Worm (Caenorhabditis elegans) whole organism, L4 larva: ENCODE measurements around the gene fbxa-45.
A peak's percentile ranks its signal among the peaks of the same experiment; 100 is the strongest.

Experiments
- F26F4.8 ChIP-seq: fragments of 200-800 bp; sonication (Bioruptor generic); conservative IDR thresholded peaks from 2 replicates; pipeline ENCODE4 v1.3.6; 2022; ENCODE audit warnings: missing genetic modification characterization, missing compliant biosample characterization
- T26A8.4 ChIP-seq: fragments of 200-800 bp; sonication (Bioruptor generic); IDR thresholded peaks from 2 replicates; pipeline ENCODE4 v1.3.6; 2022; ENCODE audit warnings: missing genetic modification characterization, missing compliant biosample characterization
- Y48G9A.11 ChIP-seq: fragments of 200-800 bp; sonication (Bioruptor generic); IDR thresholded peaks from 2 replicates; pipeline ENCODE4 v1.3.6; 2022; ENCODE audit warnings: missing genetic modification reagents, missing genetic modification characterization, missing compliant biosample characterization
- attf-4 ChIP-seq: sonication (generic microtip); optimal IDR thresholded peaks from 3 replicates; lab custom pipeline; 2017; ENCODE audit warnings: missing biosample characterization, missing genetic modification characterization
- ceh-44 ChIP-seq: fragments of 200-800 bp; sonication (Bioruptor generic); IDR thresholded peaks from 2 replicates; pipeline ENCODE4 v1.3.6; 2022; ENCODE audit warnings: missing genetic modification reagents, missing genetic modification characterization, missing compliant biosample characterization
- ces-1 ChIP-seq: fragments of 150-350 bp; sonication (generic microtip); optimal IDR thresholded peaks from 4 replicates; lab custom pipeline; 2014; ENCODE audit warnings: missing biosample characterization, missing genetic modification reagents, missing genetic modification characterization
- daf-8 ChIP-seq: fragments of 200-800 bp; sonication (Bioruptor generic); IDR thresholded peaks from 2 replicates; pipeline ENCODE4 v1.3.6; 2022; ENCODE audit warnings: missing genetic modification characterization, missing compliant biosample characterization
- dmd-6 ChIP-seq: fragments of 200-800 bp; sonication (Bioruptor generic); IDR thresholded peaks from 2 replicates; pipeline ENCODE4 v1.3.6; 2022; ENCODE audit warnings: missing genetic modification reagents, missing genetic modification characterization, missing compliant biosample characterization
- dpl-1 ChIP-seq: fragments of 150-350 bp; optimal IDR thresholded peaks from 2 replicates; lab custom pipeline; 2014; ENCODE audit warnings: missing biosample characterization, missing genetic modification reagents, missing genetic modification characterization
- egl-27 ChIP-seq: sonication (generic microtip); optimal IDR thresholded peaks from 3 replicates; lab custom pipeline; 2017; ENCODE audit warnings: missing biosample characterization, missing genetic modification reagents, missing genetic modification characterization
- fos-1 ChIP-seq: fragments of 150-350 bp; optimal IDR thresholded peaks from 2 replicates; lab custom pipeline; 2014; ENCODE audit warnings: missing biosample characterization, missing genetic modification characterization
- hmg-1.1 ChIP-seq: fragments of 200-800 bp; sonication (Bioruptor generic); IDR thresholded peaks from 2 replicates; pipeline ENCODE4 v1.3.6; 2022; ENCODE audit warnings: missing genetic modification reagents, missing genetic modification characterization, missing compliant biosample characterization
- jun-1 ChIP-seq: fragments of 150-350 bp; optimal IDR thresholded peaks from 2 replicates; lab custom pipeline; 2014; ENCODE audit warnings: missing biosample characterization, missing genetic modification reagents, missing genetic modification characterization
- lim-7 ChIP-seq: fragments of 200-800 bp; sonication (Bioruptor generic); IDR thresholded peaks from 2 replicates; pipeline ENCODE4 v1.3.6; 2022; ENCODE audit warnings: missing genetic modification characterization, missing compliant biosample characterization
- lin-38 ChIP-seq: fragments of 200-800 bp; sonication (Bioruptor generic); IDR thresholded peaks from 2 replicates; pipeline ENCODE4 v1.3.6; 2022; ENCODE audit warnings: missing genetic modification reagents, missing genetic modification characterization, missing compliant biosample characterization
- lir-3 ChIP-seq: sonication (generic microtip); optimal IDR thresholded peaks from 2 replicates; lab custom pipeline; 2016; ENCODE audit warnings: mild to moderate bottlenecking, missing genetic modification characterization, missing compliant biosample characterization
- madf-9 ChIP-seq: fragments of 200-800 bp; sonication (Bioruptor generic); conservative IDR thresholded peaks from 2 replicates; pipeline ENCODE4 v1.3.6; 2022; ENCODE audit warnings: missing genetic modification reagents, missing genetic modification characterization, missing compliant biosample characterization
- mdl-1 ChIP-seq, 2 experiments: fragments of 150-350 bp in 1 of 2; sonication (generic microtip) in 1 of 2; optimal IDR thresholded peaks; 2 replicates each; lab custom pipeline; 2014 to 2017; ENCODE audit warnings: missing biosample characterization in 2 of 2, missing genetic modification characterization in 2 of 2
- nhr-102 ChIP-seq: sonication (generic microtip); optimal IDR thresholded peaks from 2 replicates; lab custom pipeline; 2016; ENCODE audit warnings: mild to moderate bottlenecking, missing genetic modification characterization, moderate library complexity, missing compliant biosample characterization
- nhr-111 ChIP-seq: fragments of 200-800 bp; sonication (Bioruptor generic); optimal IDR thresholded peaks from 2 replicates; lab custom pipeline; 2018; ENCODE audit warnings: mild to moderate bottlenecking, missing genetic modification characterization, missing compliant biosample characterization
- nhr-237 ChIP-seq: sonication (generic microtip); optimal IDR thresholded peaks from 2 replicates; lab custom pipeline; 2017; ENCODE audit warnings: missing biosample characterization, missing genetic modification characterization
- nhr-48 ChIP-seq: sonication (generic microtip); optimal IDR thresholded peaks from 2 replicates; lab custom pipeline; 2016; ENCODE audit warnings: mild to moderate bottlenecking, missing genetic modification characterization, missing compliant biosample characterization
- pha-4 ChIP-seq, 2 experiments: fragments of 150-350 bp in 1 of 2; fragments of 200-800 bp in 1 of 2; sonication (Bioruptor generic) in 1 of 2; IDR thresholded peaks in 1 of 2; optimal IDR thresholded peaks in 1 of 2; 2 replicates each; pipeline versions ENCODE4 v1.3.6 to Lab custom; 2014 to 2022; ENCODE audit warnings: missing genetic modification characterization in 2 of 2, missing genetic modification reagents in 2 of 2, missing biosample characterization in 1 of 2, missing compliant biosample characterization in 1 of 2
- pqm-1 ChIP-seq: sonication (generic microtip); optimal IDR thresholded peaks from 2 replicates; lab custom pipeline; 2017; ENCODE audit warnings: missing biosample characterization, missing genetic modification characterization
- rbr-2 ChIP-seq: sonication (generic microtip); optimal IDR thresholded peaks from 2 replicates; lab custom pipeline; 2016; ENCODE audit warnings: missing genotype, missing genetic modification characterization, missing compliant biosample characterization
- set-16 ChIP-seq: fragments of 200-800 bp; sonication (Bioruptor generic); IDR thresholded peaks from 2 replicates; pipeline ENCODE4 v1.3.6; 2022; ENCODE audit warnings: missing genetic modification reagents, missing genetic modification characterization, missing compliant biosample characterization
- tra-1 ChIP-seq: fragments of 200-800 bp; sonication (Bioruptor generic); IDR thresholded peaks from 2 replicates; pipeline ENCODE4 v1.3.6; 2022; ENCODE audit warnings: missing genetic modification reagents, missing genetic modification characterization, missing compliant biosample characterization
- unc-62 ChIP-seq, 3 experiments: fragments of 150-350 bp in 1 of 3; sonication (generic microtip); optimal IDR thresholded peaks in 2 of 3; peaks in 1 of 3; 1 replicate in 1 of 3; 2 replicates in 2 of 3; lab custom pipeline; 2014 to 2017; ENCODE audit warnings: missing biosample characterization in 3 of 3, missing genetic modification characterization in 3 of 3, missing genetic modification reagents in 3 of 3, missing genotype in 1 of 3
- zag-1 ChIP-seq: fragments of 150-350 bp; optimal IDR thresholded peaks from 2 replicates; lab custom pipeline; 2014; ENCODE audit warnings: missing biosample characterization, missing genetic modification characterization
- zfp-2 ChIP-seq: sonication (generic microtip); optimal IDR thresholded peaks from 2 replicates; lab custom pipeline; 2016; ENCODE audit warnings: mild to moderate bottlenecking, missing genetic modification characterization, missing compliant biosample characterization
- zip-11 ChIP-seq: fragments of 200-800 bp; sonication (Bioruptor generic); IDR thresholded peaks from 2 replicates; pipeline ENCODE4 v1.3.6; 2022; ENCODE audit warnings: missing genetic modification characterization, missing compliant biosample characterization
- ztf-11 ChIP-seq: fragments of 150-350 bp; optimal IDR thresholded peaks from 2 replicates; lab custom pipeline; 2014; ENCODE audit warnings: missing biosample characterization, missing genetic modification characterization

fbxa-45 gene

ce11 chrV:16853956-16854683, 45.1 kb downstream of the fbxa-45 start, which contains the start of the genes clec-35 and clec-27:
Gene clec-35, minus strand, starts transcription at chrV:16854056.
Gene clec-27, plus strand, starts transcription at chrV:16854633.
- no peak for TF ChIP-seq nhr-48 (tag; lab: Kevin White, UChicago)
- TF ChIP-seq set-16 (GFP tag; lab: Robert Waterston, UW), result no peak
- no peak for TF ChIP-seq pqm-1 (tag; lab: Kevin White, UChicago)
- TF ChIP-seq nhr-102 (tag; lab: Kevin White, UChicago), result no peak
- no peak for TF ChIP-seq hmg-1.1 (GFP tag; lab: Robert Waterston, UW)
- TF ChIP-seq unc-62 (GFP tag; optimal IDR thresholded peaks at IDR 0.05 in 1 of 2; lab: Kevin White, UChicago), result no peak
- TF ChIP-seq unc-62 (tag; optimal IDR thresholded peaks at IDR 0.05; lab: Kevin White, UChicago), result no peak
- no peak for TF ChIP-seq lim-7
- TF ChIP-seq fos-1 (tag; lab: Kevin White, UChicago), result no peak
- no peak for TF ChIP-seq dpl-1 (GFP tag; lab: Kevin White, UChicago)
- no peak for TF ChIP-seq lin-38 (GFP tag; lab: Robert Waterston, UW)
- no peak for TF ChIP-seq pha-4 (GFP tag; IDR thresholded peaks at IDR 0.05; lab: Robert Waterston, UW)
- TF ChIP-seq pha-4 (tag; optimal IDR thresholded peaks at IDR 0.05; lab: Kevin White, UChicago), result no peak
- TF ChIP-seq mdl-1 (tag; optimal IDR thresholded peaks at IDR 0.05; lab: Kevin White, UChicago), result no peak
- no peak for TF ChIP-seq F26F4.8 (GFP tag; lab: Robert Waterston, UW)
- no peak for TF ChIP-seq attf-4 (tag; lab: Kevin White, UChicago)
- no peak for TF ChIP-seq jun-1 (tag; lab: Kevin White, UChicago)
- TF ChIP-seq T26A8.4, result no peak
- TF ChIP-seq daf-8 (GFP tag; lab: Robert Waterston, UW), result no peak
- no peak for TF ChIP-seq nhr-111 (GFP tag; lab: Kevin White, UChicago)
- TF ChIP-seq zag-1, result no peak
- TF ChIP-seq, all 104 proteins: peak for 0

- TF ChIP-seq zfp-2 (tag; lab: Kevin White, UChicago), result no peak
- no peak for TF ChIP-seq madf-9 (GFP tag; lab: Robert Waterston, UW)
- TF ChIP-seq rbr-2 (tag; lab: Kevin White, UChicago), result no peak
- no peak for TF ChIP-seq nhr-237
- no peak for TF ChIP-seq Y48G9A.11 (GFP tag; lab: Robert Waterston, UW)
- no peak for TF ChIP-seq lir-3
- no peak for TF ChIP-seq zip-11 (GFP tag; lab: Robert Waterston, UW)
- TF ChIP-seq tra-1 (GFP tag; lab: Robert Waterston, UW), result no peak
- TF ChIP-seq ztf-11 (tag; lab: Kevin White, UChicago), result no peak
- TF ChIP-seq egl-27 (tag; lab: Kevin White, UChicago), result no peak
- TF ChIP-seq ces-1 (GFP tag; lab: Kevin White, UChicago), result no peak
Measured at ce11 chrV:16852002-16852401, 47.3 kb downstream of the fbxa-45 start, which contains the start of gene clec-37. Gene clec-37, minus strand, starts transcription at chrV:16852102.

ce11 chrV:16848498-16848897, 50.8 kb downstream of the fbxa-45 start, which contains the start of the genes clec-36 and clec-26:
Gene clec-36, minus strand, starts transcription at chrV:16848598.
Gene clec-26, plus strand, starts transcription at chrV:16848611.
- peak in 1 of 2 experiments; percentile 77 for TF ChIP-seq unc-62 (GFP tag; optimal IDR thresholded peaks at IDR 0.05 in 1 of 2; lab: Kevin White, UChicago)
- no peak for TF ChIP-seq unc-62 (tag; optimal IDR thresholded peaks at IDR 0.05; lab: Kevin White, UChicago)
- no peak for TF ChIP-seq ceh-44 (GFP tag; lab: Robert Waterston, UW)
- peak; percentile 38; the same call in 1 of the 2 replicates for TF ChIP-seq dmd-6 (GFP tag; lab: Robert Waterston, UW)
